Worm (Caenorhabditis elegans): ENCODE data around the gene unc-116.

ce11 chrIII:8380645-8381044 is 25.7 kb upstream of the unc-116 start, which contains the start of gene R05D3.12:
- no peak for TF ChIP-seq ama-1 (optimal IDR thresholded peaks at IDR 0.05)
- TF ChIP-seq hlh-30 (tag; optimal IDR thresholded peaks at IDR 0.05; ENCODE audit: insufficient read depth), result no peak
- no peak for TF ChIP-seq ceh-6 (GFP tag; optimal IDR thresholded peaks at IDR 0.05)
- no peak for TF ChIP-seq pha-4 (tag; optimal IDR thresholded peaks at IDR 0.05)
- TF ChIP-seq K02D7.2 (tag; optimal IDR thresholded peaks at IDR 0.05), result no peak
- no peak for TF ChIP-seq elt-2 (tag; optimal IDR thresholded peaks at IDR 0.05)
- TF ChIP-seq ceh-19 (GFP tag; optimal IDR thresholded peaks at IDR 0.05), result no peak
- no peak for TF ChIP-seq tbx-2 (tag; optimal IDR thresholded peaks at IDR 0.05)
- TF ChIP-seq hlh-13 (GFP tag; optimal IDR thresholded peaks at IDR 0.05), result no peak
- no peak for TF ChIP-seq nfya-1 (tag; optimal IDR thresholded peaks at IDR 0.05)
- no peak for TF ChIP-seq ceh-9 (tag; optimal IDR thresholded peaks at IDR 0.05)
- TF ChIP-seq ceh-14 (tag; optimal IDR thresholded peaks at IDR 0.05), result no peak
- no peak for TF ChIP-seq eyg-1 (tag; optimal IDR thresholded peaks at IDR 0.05)

Measured in whole organism, late embryonic.